Worm (Caenorhabditis elegans): ENCODE results near the gene lelo-3.

DNA sequence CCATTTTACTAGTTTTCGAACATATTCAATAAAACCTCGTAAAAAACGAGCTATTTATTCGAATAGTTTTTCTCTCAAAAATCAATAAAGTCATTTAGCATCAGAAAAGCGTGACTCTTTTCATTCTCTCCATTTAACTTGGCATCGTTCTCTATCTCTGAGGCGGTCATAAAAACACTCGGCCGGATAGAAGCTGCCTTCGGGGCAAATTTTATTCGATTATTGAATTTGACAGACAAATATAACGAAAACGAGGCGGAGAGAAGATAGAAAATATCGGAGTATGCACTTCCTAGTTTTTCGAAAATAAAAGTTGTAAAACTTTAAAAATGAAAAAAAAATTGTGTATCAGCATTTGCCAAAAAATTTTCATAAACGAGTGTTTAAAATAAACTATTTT is 47.1 kb downstream of the lelo-3 start:
- no peak for TF ChIP-seq klf-2 (GFP tag; conservative IDR thresholded peaks at IDR 0.05)
- no peak for TF ChIP-seq tab-1 (GFP tag; IDR thresholded peaks at IDR 0.05)
- no peak for TF ChIP-seq med-1 (GFP tag; optimal IDR thresholded peaks at IDR 0.05; ENCODE audit: insufficient read depth)
- no peak for TF ChIP-seq flt-1 (GFP tag; IDR thresholded peaks at IDR 0.05)
- TF ChIP-seq ref-1 (GFP tag; conservative IDR thresholded peaks at IDR 0.05) = no peak
- TF ChIP-seq cog-1 (tag; optimal IDR thresholded peaks at IDR 0.05) = no peak
- TF ChIP-seq T22C8.4 (GFP tag; IDR thresholded peaks at IDR 0.05) = no peak
- no peak for TF ChIP-seq ztf-29 (GFP tag; IDR thresholded peaks at IDR 0.05)
- no peak for TF ChIP-seq ztf-23 (GFP tag; IDR thresholded peaks at IDR 0.05)

Measured in whole organism, midembryonic.